Worm (Caenorhabditis elegans) whole organism, young adult: ENCODE data around the gene C35B1.4.

ENCODE experiments used
- T26A5.8 ChIP-seq: sonication (generic microtip); optimal IDR thresholded peaks from 2 replicates; lab custom pipeline; 2016; ENCODE audit warnings: missing genetic modification characterization, missing compliant biosample characterization
- him-1 ChIP-seq: sonication (generic microtip); optimal IDR thresholded peaks from 2 replicates; lab custom pipeline; 2016; ENCODE audit warnings: missing genotype, missing genetic modification reagents, missing genetic modification characterization, missing compliant biosample characterization
- hlh-12 ChIP-seq: sonication (generic microtip); optimal IDR thresholded peaks from 2 replicates; lab custom pipeline; 2016; ENCODE audit warnings: missing genetic modification characterization, missing compliant biosample characterization
- xnd-1 ChIP-seq: sonication (generic microtip); optimal IDR thresholded peaks from 2 replicates; lab custom pipeline; 2016; ENCODE audit warnings: missing genotype, missing genetic modification reagents, missing genetic modification characterization, missing compliant biosample characterization

DNA sequence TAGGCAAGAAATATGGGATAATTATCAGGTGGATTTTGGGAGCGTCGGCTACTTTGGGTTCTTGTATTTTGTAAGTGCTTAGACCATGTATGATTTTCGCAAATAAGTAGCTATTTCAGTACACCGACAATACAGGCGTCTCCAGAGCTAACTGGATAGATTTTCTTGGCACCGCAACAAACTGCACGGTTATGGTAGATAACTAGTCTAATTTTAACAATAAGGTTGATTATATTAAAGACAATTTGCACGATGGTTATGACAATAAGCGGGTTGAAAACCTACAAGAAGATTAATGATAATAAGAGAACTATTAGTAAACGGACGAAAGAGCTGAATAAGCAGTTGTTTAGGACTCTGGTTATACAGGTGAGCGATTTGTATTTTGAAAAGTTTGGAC is 12.3 kb upstream of the C35B1.4 start:
- no peak for TF ChIP-seq T26A5.8
- TF ChIP-seq hlh-12 (tag; lab: Kevin White, UChicago) = no peak
- TF ChIP-seq him-1 (tag; lab: Kevin White, UChicago) = no peak
- no peak for TF ChIP-seq xnd-1 (tag; lab: Kevin White, UChicago)
